Fruit fly (Drosophila melanogaster): ENCODE results near the gene CG31676.

The CG31676 gene

dm6 chr2L:20883624-20884220 is 43.2 kb downstream of the CG31676 start (continued):
- TF ChIP-seq Asciz (GFP tag; optimal IDR thresholded peaks at IDR 0.05) (no peak), B-H2 (GFP tag; optimal IDR thresholded peaks at IDR 0.05) (peak; percentile 25), CG2129 (GFP tag; IDR thresholded peaks at IDR 0.05; ENCODE audit: partially characterized antibody) (no peak), CG34376 (GFP tag; optimal IDR thresholded peaks at IDR 0.05) (peak; percentile 89), CG4360 (GFP tag; IDR thresholded peaks at IDR 0.05) (peak; percentile 15; the same call in 1 of the 2 replicates), CG34224 (GFP tag; IDR thresholded peaks at IDR 0.05; ENCODE audit: partially characterized antibody) (no peak), Ptx1 (GFP tag; IDR thresholded peaks at IDR 0.05) (0 out of 2 replicates have a peak, but pooled peaks have one; percentile 11), Doc2 (GFP tag; IDR thresholded peaks at IDR 0.05) (no peak), Deaf1 (tag; optimal IDR thresholded peaks at IDR 0.05) (no peak), CG30403 (GFP tag; optimal IDR thresholded peaks at IDR 0.05) (no peak), BtbVII (GFP tag; optimal IDR thresholded peaks at IDR 0.05) (peak; percentile 9), sob (GFP tag; IDR thresholded peaks at IDR 0.05) (no peak), Ets65A (GFP tag) (peak; percentile 41), sima (GFP tag; optimal IDR thresholded peaks at IDR 0.05) (no peak), CG11398 (GFP tag; optimal IDR thresholded peaks at IDR 0.05) (no peak), Fer1 (GFP tag; optimal IDR thresholded peaks at IDR 0.05) (peak; percentile 17), CG3995 (GFP tag; optimal IDR thresholded peaks at IDR 0.05) (no peak), GATAe (GFP tag; conservative IDR thresholded peaks at IDR 0.05) (peak; percentile 68), nerfin-1 (tag; optimal IDR thresholded peaks at IDR 0.05) (no peak), E2f1 (GFP tag; IDR thresholded peaks at IDR 0.05) (0 out of 2 replicates have a peak, but pooled peaks have one; percentile 7), H15 (GFP tag; IDR thresholded peaks at IDR 0.05) (no peak), CG13894 (tag; optimal IDR thresholded peaks at IDR 0.05) (peak; percentile 13), grn (GFP tag; optimal IDR thresholded peaks at IDR 0.05) (peak; percentile 92), Med (GFP tag) (peak; percentile 72), CG12071 (GFP tag; optimal IDR thresholded peaks at IDR 0.05) (no peak), CG12104 (GFP tag; optimal IDR thresholded peaks at IDR 0.05) (no peak), CG11695 (GFP tag; IDR thresholded peaks at IDR 0.05) (no peak), CG13296 (GFP tag; optimal IDR thresholded peaks at IDR 0.05) (peak; percentile 21), hbn (GFP tag; IDR thresholded peaks at IDR 0.05; ENCODE audit: partially characterized antibody) (no peak), lab (GFP tag; optimal IDR thresholded peaks at IDR 0.05) (peak; percentile 92), lmd (GFP tag; IDR thresholded peaks at IDR 0.05) (0 out of 2 replicates have a peak, but pooled peaks have one; percentile 14), mirr (GFP tag; optimal IDR thresholded peaks at IDR 0.05) (peak; percentile 91), exex (tag; optimal IDR thresholded peaks at IDR 0.05) (peak; percentile 98), pita (GFP tag; optimal IDR thresholded peaks at IDR 0.05) (no peak), Vsx1 (GFP tag; optimal IDR thresholded peaks at IDR 0.05) (peak; percentile 40), esg (GFP tag; conservative IDR thresholded peaks at IDR 0.05) (no peak), Jarid2 (GFP tag; optimal IDR thresholded peaks at IDR 0.05) (no peak), CG14860 (GFP tag; IDR thresholded peaks at IDR 0.05; ENCODE audit: partially characterized antibody) (no peak), sens-2 (GFP tag; IDR thresholded peaks at IDR 0.05) (peak; percentile 48; the same call in 1 of the 2 replicates), her (GFP tag; optimal IDR thresholded peaks at IDR 0.05) (no peak), wdn (GFP tag; IDR thresholded peaks at IDR 0.05) (0 out of 2 replicates have a peak, but pooled peaks have one; percentile 7), CG11560 (tag; IDR thresholded peaks at IDR 0.05) (no peak), CG10543 (GFP tag; optimal IDR thresholded peaks at IDR 0.05) (peak; percentile 32), CG11085 (GFP tag; IDR thresholded peaks at IDR 0.05) (no peak), Mad (GFP tag; optimal IDR thresholded peaks at IDR 0.05) (no peak)

All from whole organism, embryonic.